Worm (Caenorhabditis elegans): ENCODE data around the gene cut-5.

Gene cut-5

ce11 chrX:10304178-10304577 lies 33.8 kb downstream of the cut-5 start, which contains the start of gene fipr-21:
Gene fipr-21, plus strand, starts transcription at chrX:10304529.
- TF ChIP-seq ref-1 (GFP tag; conservative IDR thresholded peaks at IDR 0.05) (no peak), ztf-23 (GFP tag; IDR thresholded peaks at IDR 0.05) (no peak)

DNA sequence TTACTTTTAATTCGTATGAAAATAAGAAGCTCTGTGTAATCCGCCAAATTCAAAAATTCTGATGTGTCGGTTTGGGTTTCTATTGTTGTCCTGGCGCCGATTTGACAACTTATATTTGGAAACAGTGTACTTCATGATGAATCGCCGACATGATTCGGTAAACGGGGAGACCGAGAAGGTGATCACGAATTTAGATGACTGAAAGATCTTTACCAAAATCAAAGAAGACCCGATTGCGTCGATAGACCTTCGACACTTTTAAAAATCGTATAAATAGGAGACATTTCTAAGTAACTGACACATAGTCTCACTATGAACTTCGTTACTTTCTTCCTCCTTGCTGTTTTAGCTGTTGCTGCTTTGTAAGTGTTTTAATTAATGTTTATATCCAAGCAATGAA lies 35.6 kb downstream of the cut-5 start, which contains the start of gene fip-5:
fip-5 (plus strand) TSS at position 312 of the 400 bp plus-strand sequence.
- no peak for TF ChIP-seq ztf-23 (GFP tag; IDR thresholded peaks at IDR 0.05)
- TF ChIP-seq tab-1 (GFP tag; IDR thresholded peaks at IDR 0.05) = no peak
- TF ChIP-seq flt-1 (GFP tag; IDR thresholded peaks at IDR 0.05) = no peak
- TF ChIP-seq T22C8.4 (GFP tag; IDR thresholded peaks at IDR 0.05) = no peak
- TF ChIP-seq klf-2 (GFP tag; conservative IDR thresholded peaks at IDR 0.05) = no peak
- TF ChIP-seq med-1 (GFP tag; optimal IDR thresholded peaks at IDR 0.05; ENCODE audit: insufficient read depth) = no peak
- no peak for TF ChIP-seq ztf-29 (GFP tag; IDR thresholded peaks at IDR 0.05)
- no peak for TF ChIP-seq ref-1 (GFP tag; conservative IDR thresholded peaks at IDR 0.05)
- TF ChIP-seq cog-1 (tag; optimal IDR thresholded peaks at IDR 0.05) = no peak

DNA sequence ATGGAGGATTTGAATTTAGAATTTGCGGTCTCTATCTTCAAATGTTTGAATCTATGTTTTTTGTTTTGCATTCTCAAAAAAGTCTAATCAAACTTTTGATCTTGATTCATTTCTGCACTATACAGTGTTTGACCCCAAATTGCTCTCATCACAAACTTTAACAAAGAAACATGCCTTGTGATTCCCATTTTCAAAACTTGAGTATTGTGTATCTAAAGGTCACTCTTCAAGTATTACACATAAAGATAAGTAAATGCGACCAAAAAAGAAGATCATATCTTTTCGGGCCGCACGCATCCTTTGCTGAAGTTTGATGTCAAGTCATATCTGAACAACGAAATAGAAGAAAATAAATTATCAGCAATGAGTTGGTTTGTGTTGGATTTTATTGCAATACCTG lies 36.1 kb downstream of the cut-5 start:
- TF ChIP-seq klf-2 (GFP tag; conservative IDR thresholded peaks at IDR 0.05) (no peak), ztf-29 (GFP tag; IDR thresholded peaks at IDR 0.05) (no peak), ztf-23 (GFP tag; IDR thresholded peaks at IDR 0.05) (no peak), ref-1 (GFP tag; conservative IDR thresholded peaks at IDR 0.05) (no peak), cog-1 (tag; optimal IDR thresholded peaks at IDR 0.05) (no peak), flt-1 (GFP tag; IDR thresholded peaks at IDR 0.05) (no peak), med-1 (GFP tag; optimal IDR thresholded peaks at IDR 0.05; ENCODE audit: insufficient read depth) (no peak), T22C8.4 (GFP tag; IDR thresholded peaks at IDR 0.05) (no peak), tab-1 (GFP tag; IDR thresholded peaks at IDR 0.05) (no peak)

- TF ChIP-seq ztf-29 (GFP tag; IDR thresholded peaks at IDR 0.05) (no peak), klf-2 (GFP tag; conservative IDR thresholded peaks at IDR 0.05) (no peak), ref-1 (GFP tag; conservative IDR thresholded peaks at IDR 0.05) (no peak), T22C8.4 (GFP tag; IDR thresholded peaks at IDR 0.05) (no peak), ztf-23 (GFP tag; IDR thresholded peaks at IDR 0.05) (no peak), med-1 (GFP tag; optimal IDR thresholded peaks at IDR 0.05; ENCODE audit: insufficient read depth) (no peak), tab-1 (GFP tag; IDR thresholded peaks at IDR 0.05) (no peak), flt-1 (GFP tag; IDR thresholded peaks at IDR 0.05) (no peak), cog-1 (tag; optimal IDR thresholded peaks at IDR 0.05) (no peak)
These were observed 40.6 kb downstream of the cut-5 start for ce11 chrX:10297410-10297809.

DNA sequence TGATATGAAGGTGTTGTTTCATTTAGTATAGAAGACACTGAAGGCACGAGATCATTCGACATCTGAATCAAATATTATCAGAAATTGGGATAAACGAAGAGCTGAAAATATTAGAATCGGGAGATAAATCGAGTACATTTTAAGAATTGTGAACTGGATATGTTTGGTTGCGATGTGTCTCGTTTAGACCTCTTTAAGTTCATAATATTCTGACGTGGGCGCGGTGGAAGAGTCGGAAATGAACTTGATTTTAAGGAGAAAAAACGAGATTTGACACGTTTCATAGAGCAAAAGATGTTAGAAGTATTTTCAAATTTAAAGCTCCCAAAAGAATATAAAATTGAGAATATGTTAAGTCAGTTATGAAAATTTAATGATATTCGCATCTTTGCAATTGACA lies 52.4 kb downstream of the cut-5 start, which contains the start of gene npr-6:
npr-6 (minus strand) TSS at position 101 of the 400 bp plus-strand sequence.
- TF ChIP-seq ztf-29 (GFP tag; IDR thresholded peaks at IDR 0.05) (no peak), ref-1 (GFP tag; conservative IDR thresholded peaks at IDR 0.05) (no peak), ztf-23 (GFP tag; IDR thresholded peaks at IDR 0.05) (no peak), klf-2 (GFP tag; conservative IDR thresholded peaks at IDR 0.05) (no peak), flt-1 (GFP tag; IDR thresholded peaks at IDR 0.05) (no peak), cog-1 (tag; optimal IDR thresholded peaks at IDR 0.05) (no peak), tab-1 (GFP tag; IDR thresholded peaks at IDR 0.05) (no peak), med-1 (GFP tag; optimal IDR thresholded peaks at IDR 0.05; ENCODE audit: insufficient read depth) (no peak), T22C8.4 (GFP tag; IDR thresholded peaks at IDR 0.05) (no peak)

Measured in whole organism, midembryonic.